Worm (Caenorhabditis elegans) whole organism, L1 larva: Measurements from ENCODE around the gene Y62E10A.19.

Experiments used
- C16A3.4 ChIP-seq: fragments of 150-350 bp; optimal IDR thresholded peaks from 2 replicates; lab custom pipeline; 2014; ENCODE audit warnings: missing biosample characterization, missing genetic modification characterization
- F16B12.6 ChIP-seq: fragments of 150-350 bp; optimal IDR thresholded peaks from 2 replicates; lab custom pipeline; 2014; ENCODE audit warnings: missing biosample characterization, missing genetic modification characterization
- alr-1 ChIP-seq: fragments of 200-800 bp; sonication (Bioruptor generic); optimal IDR thresholded peaks from 2 replicates; lab custom pipeline; 2018; ENCODE audit warnings: borderline replicate concordance, mild to moderate bottlenecking, missing genetic modification characterization, missing compliant biosample characterization
- blmp-1 ChIP-seq: fragments of 150-350 bp; optimal IDR thresholded peaks from 2 replicates; lab custom pipeline; 2014; ENCODE audit warnings: missing biosample characterization, missing genetic modification characterization
- ceh-8 ChIP-seq: fragments of 200-800 bp; sonication (Bioruptor generic); optimal IDR thresholded peaks from 2 replicates; lab custom pipeline; 2018; ENCODE audit warnings: mild to moderate bottlenecking, missing genetic modification characterization, moderate library complexity, missing compliant biosample characterization
- ceh-90 ChIP-seq: sonication (generic microtip); optimal IDR thresholded peaks from 2 replicates; lab custom pipeline; 2016; ENCODE audit warnings: missing genetic modification characterization, missing compliant biosample characterization
- ces-1 ChIP-seq: fragments of 150-350 bp; optimal IDR thresholded peaks from 2 replicates; lab custom pipeline; 2014; ENCODE audit warnings: missing biosample characterization, missing genetic modification reagents, missing genetic modification characterization
- dsc-1 ChIP-seq: sonication (generic microtip); optimal IDR thresholded peaks from 2 replicates; lab custom pipeline; 2016; ENCODE audit warnings: mild to moderate bottlenecking, missing genetic modification characterization, missing compliant biosample characterization
- efl-1 ChIP-seq, 4 experiments: fragments of 150-350 bp; optimal IDR thresholded peaks in 3 of 4; peaks in 1 of 4; 1 replicate in 1 of 4; 2 replicates in 3 of 4; lab custom pipeline; 2014; ENCODE audit warnings: missing biosample characterization in 2 of 4, missing genetic modification characterization in 2 of 4, missing genetic modification reagents in 2 of 4
- elt-2 ChIP-seq: sonication (generic microtip); optimal IDR thresholded peaks from 2 replicates; lab custom pipeline; 2016; ENCODE audit warnings: missing genetic modification characterization, mild to moderate bottlenecking, inconsistent platforms, missing compliant biosample characterization, missing genetic modification reagents
- elt-3 ChIP-seq, 6 experiments: fragments of 150-350 bp in 1 of 6; sonication (generic microtip); optimal IDR thresholded peaks; 2 replicates each; lab custom pipeline; 2017 to 2018; ENCODE audit warnings: missing biosample characterization in 6 of 6, missing genetic modification characterization in 6 of 6, inconsistent platforms in 1 of 6
- fkh-10 ChIP-seq: sonication (generic microtip); optimal IDR thresholded peaks from 2 replicates; lab custom pipeline; 2017; ENCODE audit warnings: missing biosample characterization, missing genetic modification reagents, missing genetic modification characterization
- fkh-8 ChIP-seq: sonication (generic microtip); optimal IDR thresholded peaks from 2 replicates; lab custom pipeline; 2016; ENCODE audit warnings: mild to moderate bottlenecking, missing genetic modification characterization, missing compliant biosample characterization
- grh-1 ChIP-seq: fragments of 200-800 bp; sonication (Bioruptor generic); IDR thresholded peaks from 2 replicates; pipeline ENCODE4 v1.3.6; 2022; ENCODE audit warnings: missing genetic modification reagents, missing genetic modification characterization, missing compliant biosample characterization
- hpl-2 ChIP-seq: fragments of 150-350 bp; optimal IDR thresholded peaks from 2 replicates; lab custom pipeline; 2014; ENCODE audit warnings: missing biosample characterization, missing genetic modification reagents, missing genetic modification characterization
- irx-1 ChIP-seq: sonication (generic microtip); optimal IDR thresholded peaks from 2 replicates; lab custom pipeline; 2016; ENCODE audit warnings: missing genetic modification characterization, missing compliant biosample characterization
- lin-14 ChIP-seq: fragments of 200-800 bp; sonication (Bioruptor generic); optimal IDR thresholded peaks from 2 replicates; lab custom pipeline; 2018; ENCODE audit warnings: mild to moderate bottlenecking, missing genetic modification characterization, moderate library complexity, missing compliant biosample characterization
- lin-15B ChIP-seq: fragments of 150-350 bp; sonication (generic microtip); optimal IDR thresholded peaks from 3 replicates; lab custom pipeline; 2014; ENCODE audit warnings: missing biosample characterization, missing genetic modification characterization
- lin-35 ChIP-seq, 2 experiments: fragments of 150-350 bp; optimal IDR thresholded peaks; 2 replicates each; lab custom pipeline; 2014; ENCODE audit warnings: missing biosample characterization in 2 of 2, missing genetic modification characterization in 2 of 2, missing genetic modification reagents in 2 of 2
- lir-3 ChIP-seq: sonication (generic microtip); optimal IDR thresholded peaks from 2 replicates; lab custom pipeline; 2016; ENCODE audit warnings: mild to moderate bottlenecking, missing genetic modification characterization, moderate library complexity, missing compliant biosample characterization; ENCODE audit not compliant: poor library complexity
- lsy-2 ChIP-seq, 2 experiments: fragments of 150-350 bp; optimal IDR thresholded peaks; 2 replicates each; lab custom pipeline; 2014; ENCODE audit warnings: missing biosample characterization in 2 of 2, missing genetic modification characterization in 2 of 2
- mdl-1 ChIP-seq, 2 experiments: fragments of 150-350 bp; optimal IDR thresholded peaks; 2 replicates each; lab custom pipeline; 2014 to 2017; ENCODE audit warnings: missing biosample characterization in 2 of 2, missing genetic modification characterization in 2 of 2, inconsistent platforms in 1 of 2
- mep-1 ChIP-seq: fragments of 150-350 bp; optimal IDR thresholded peaks from 2 replicates; lab custom pipeline; 2014; ENCODE audit warnings: missing biosample characterization, missing genetic modification characterization
- nhr-19 ChIP-seq: fragments of 200-800 bp; sonication (Bioruptor generic); conservative IDR thresholded peaks from 2 replicates; pipeline ENCODE4 v1.3.6; 2022; ENCODE audit warnings: missing genetic modification characterization, missing compliant biosample characterization
- nhr-20 ChIP-seq: sonication (generic microtip); optimal IDR thresholded peaks from 2 replicates; lab custom pipeline; 2016; ENCODE audit warnings: mild to moderate bottlenecking, missing genetic modification characterization, missing compliant biosample characterization
- nhr-28 ChIP-seq: fragments of 150-350 bp; optimal IDR thresholded peaks from 2 replicates; lab custom pipeline; 2014; ENCODE audit warnings: missing biosample characterization, missing genetic modification characterization
- nhr-47 ChIP-seq: sonication (generic microtip); optimal IDR thresholded peaks from 2 replicates; lab custom pipeline; 2016; ENCODE audit warnings: mild to moderate bottlenecking, missing genetic modification characterization, moderate library complexity, missing compliant biosample characterization
- nhr-71 ChIP-seq: sonication (generic microtip); optimal IDR thresholded peaks from 2 replicates; lab custom pipeline; 2016; ENCODE audit warnings: mild to moderate bottlenecking, missing genetic modification characterization, moderate library complexity, missing compliant biosample characterization
- nhr-85 ChIP-seq: sonication (generic microtip); peaks from one replicate; lab custom pipeline; 2016; ENCODE audit warnings: missing genetic modification characterization, inconsistent platforms, missing compliant biosample characterization
- nhr-90 ChIP-seq: sonication (generic microtip); optimal IDR thresholded peaks from 2 replicates; lab custom pipeline; 2016; ENCODE audit warnings: mild to moderate bottlenecking, missing genetic modification characterization, missing compliant biosample characterization; ENCODE audit not compliant: poor library complexity
- pag-3 ChIP-seq: sonication (generic microtip); optimal IDR thresholded peaks from 2 replicates; lab custom pipeline; 2017; ENCODE audit warnings: missing genetic modification characterization, mild to moderate bottlenecking, missing compliant biosample characterization, antibody characterized with exemption, borderline replicate concordance; ENCODE audit not compliant: insufficient read depth
- skn-1 ChIP-seq: fragments of 150-350 bp; optimal IDR thresholded peaks from 2 replicates; lab custom pipeline; 2014; ENCODE audit warnings: missing biosample characterization, missing genetic modification characterization
- snu-23 ChIP-seq: sonication (generic microtip); optimal IDR thresholded peaks from 2 replicates; lab custom pipeline; 2016; ENCODE audit warnings: missing genetic modification characterization, missing compliant biosample characterization
- sox-4 ChIP-seq: sonication (generic microtip); optimal IDR thresholded peaks from 2 replicates; lab custom pipeline; 2016; ENCODE audit warnings: missing genetic modification characterization, missing compliant biosample characterization
- tbx-2 ChIP-seq: sonication (generic microtip); optimal IDR thresholded peaks from 2 replicates; lab custom pipeline; 2016; ENCODE audit warnings: missing genetic modification characterization, missing compliant biosample characterization
- tlp-1 ChIP-seq: fragments of 150-350 bp; optimal IDR thresholded peaks from 2 replicates; lab custom pipeline; 2014; ENCODE audit warnings: missing biosample characterization, missing genetic modification characterization
- unc-130 ChIP-seq: fragments of 150-350 bp; optimal IDR thresholded peaks from 2 replicates; lab custom pipeline; 2017; ENCODE audit warnings: missing biosample characterization, missing genetic modification characterization, inconsistent platforms
- ztf-4 ChIP-seq: fragments of 150-350 bp; optimal IDR thresholded peaks from 2 replicates; lab custom pipeline; 2014; ENCODE audit warnings: missing biosample characterization, missing genetic modification characterization

Gene Y62E10A.19

DNA sequence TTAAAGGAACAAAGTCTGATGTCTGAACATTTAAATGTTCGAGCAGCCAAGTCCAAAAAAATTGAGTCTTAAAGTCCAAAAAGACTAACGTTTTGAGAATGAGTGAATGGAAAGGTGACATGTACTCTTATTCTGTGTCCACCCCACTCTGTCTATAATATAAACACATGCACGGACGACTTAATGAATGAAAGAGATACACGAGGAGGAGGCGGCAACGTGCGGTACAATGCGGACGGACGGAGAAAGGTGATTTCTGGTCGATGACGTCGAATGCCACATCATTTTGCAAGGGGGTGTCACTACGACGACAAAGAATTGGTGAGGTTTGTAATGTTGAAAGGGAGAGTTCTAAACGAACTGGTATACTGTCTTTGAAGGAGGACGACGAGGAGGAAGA lies 13.4 kb downstream of the Y62E10A.19 start:
- TF ChIP-seq ceh-8 (GFP tag; lab: Kevin White, UChicago) (no peak), lir-3 (no peak), blmp-1 (peak; percentile 47), grh-1 (GFP tag; lab: Robert Waterston, UW) (peak; percentile 15; the same call in 1 of the 2 replicates)

DNA sequence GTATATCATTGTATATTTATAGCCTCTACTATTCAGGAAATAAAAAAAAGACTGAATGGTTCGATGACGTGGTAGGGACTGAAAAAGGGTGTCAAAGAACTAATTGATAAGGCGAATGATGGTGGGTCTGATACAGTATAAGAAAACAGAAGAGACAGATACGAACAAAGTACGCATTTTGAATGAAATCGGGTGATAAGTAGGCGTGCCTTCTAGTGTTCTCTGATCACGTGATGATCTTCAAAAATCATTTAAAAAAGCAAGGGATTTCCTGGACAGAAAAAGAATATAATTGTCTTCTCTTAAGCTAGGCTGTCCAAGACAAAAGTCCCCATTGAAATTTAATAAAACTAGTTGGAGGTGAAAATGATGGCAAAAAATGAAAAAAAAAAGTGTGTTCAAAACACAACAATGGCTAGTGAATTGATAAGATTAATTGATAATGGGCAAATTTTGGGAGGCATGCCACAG lies 14.8 kb downstream of the Y62E10A.19 start:
- TF ChIP-seq lin-15B (tag; lab: Kevin White, UChicago) (no peak), grh-1 (GFP tag; lab: Robert Waterston, UW) (no peak), fkh-10 (GFP tag; lab: Kevin White, UChicago) (no peak), efl-1 (optimal IDR thresholded peaks at IDR 0.05; lab: Kevin White, UChicago) (no peak), efl-1 (GFP tag; optimal IDR thresholded peaks at IDR 0.05 in 1 of 2; lab: Kevin White, UChicago) (peak in 1 of 2 experiments; percentile 84), mdl-1 (tag; optimal IDR thresholded peaks at IDR 0.05; lab: Kevin White, UChicago) (peak in 1 of 2 experiments; percentile 26), snu-23 (GFP tag; lab: Kevin White, UChicago) (peak; percentile 48), nhr-90 (tag; lab: Kevin White, UChicago) (peak; percentile 73), lsy-2 (tag; optimal IDR thresholded peaks at IDR 0.05; lab: Kevin White, UChicago) (peak; percentile 24 to 44), alr-1 (no peak), blmp-1 (peak; percentile 36), ztf-4 (peak; percentile 19), nhr-71 (tag; lab: Kevin White, UChicago) (peak; percentile 84), ces-1 (GFP tag; lab: Kevin White, UChicago) (no peak), skn-1 (tag; lab: Kevin White, UChicago) (no peak), lin-14 (GFP tag; lab: Kevin White, UChicago) (peak; percentile 65), elt-3 (tag; optimal IDR thresholded peaks at IDR 0.05; lab: Kevin White, UChicago) (peak in 3 of 6 experiments; percentile 6 to 82 (median 61)), lin-35 (GFP tag; optimal IDR thresholded peaks at IDR 0.05; lab: Kevin White, UChicago) (peak in 1 of 2 experiments; percentile 45), nhr-20 (tag; lab: Kevin White, UChicago) (peak; percentile 76), nhr-19 (peak; percentile 50), pag-3 (tag; lab: Kevin White, UChicago) (peak; percentile 23), C16A3.4 (peak; percentile 7), nhr-85 (tag; lab: Kevin White, UChicago) (peak; percentile 89), nhr-47 (peak; percentile 18), irx-1 (tag; lab: Kevin White, UChicago) (no peak), mep-1 (tag; lab: Kevin White, UChicago) (peak; percentile 5), hpl-2 (GFP tag; lab: Kevin White, UChicago) (no peak), tbx-2 (tag; lab: Kevin White, UChicago) (peak; percentile 58), elt-2 (peak; percentile 85), F16B12.6 (tag; lab: Kevin White, UChicago) (no peak), dsc-1 (tag; lab: Kevin White, UChicago) (no peak), tlp-1 (tag; lab: Kevin White, UChicago) (no peak)

ce11 chrIV:13392230-13392629 lies 15.9 kb downstream of the Y62E10A.19 start:
- no peak for TF ChIP-seq lin-15B (tag; lab: Kevin White, UChicago)
- no peak for TF ChIP-seq skn-1 (tag; lab: Kevin White, UChicago)
- TF ChIP-seq sox-4 (tag; lab: Kevin White, UChicago): no peak
- TF ChIP-seq nhr-28 (tag; lab: Kevin White, UChicago): no peak
- TF ChIP-seq unc-130 (tag; lab: Kevin White, UChicago): no peak
- TF ChIP-seq fkh-8 (tag; lab: Kevin White, UChicago): no peak
- no peak for TF ChIP-seq ceh-90 (tag; lab: Kevin White, UChicago)
